Worm (Caenorhabditis elegans): ENCODE results near the gene C05B5.17.

DNA sequence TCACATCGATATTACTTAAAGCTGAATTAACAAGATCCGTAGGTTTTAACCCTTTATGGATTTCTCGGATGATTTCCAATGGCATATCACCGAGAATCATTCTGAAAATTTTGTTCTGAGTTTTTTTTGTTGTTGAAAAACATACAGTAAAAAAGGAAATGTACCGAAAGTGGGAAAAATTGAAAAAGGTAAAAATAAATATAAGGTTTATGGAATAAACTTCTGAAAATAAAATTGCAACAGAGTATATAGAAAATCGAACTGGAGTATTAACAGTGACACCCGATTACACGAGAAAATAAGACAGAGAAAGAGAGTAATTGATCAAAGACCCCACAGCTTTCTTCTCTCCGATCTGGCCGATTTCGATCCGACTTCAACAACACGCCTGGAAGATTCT is 47.3 kb downstream of the C05B5.17 start, which contains the start of gene K03H1.11:
- TF ChIP-seq dsc-1 (tag; optimal IDR thresholded peaks at IDR 0.05), result no peak
- TF ChIP-seq lin-39 (tag; optimal IDR thresholded peaks at IDR 0.05), result no peak
- no peak for TF ChIP-seq hpl-2 (GFP tag; optimal IDR thresholded peaks at IDR 0.05)
- TF ChIP-seq lin-15B (tag; optimal IDR thresholded peaks at IDR 0.05), result no peak
- TF ChIP-seq unc-62 (GFP tag; optimal IDR thresholded peaks at IDR 0.05), result no peak
- no peak for TF ChIP-seq ets-5 (GFP tag; IDR thresholded peaks at IDR 0.05)
- TF ChIP-seq aha-1 (tag; optimal IDR thresholded peaks at IDR 0.05), result no peak
